Worm (Caenorhabditis elegans) whole organism, young adult: ENCODE measurements around the gene nspc-4.

ENCODE experiments used
- F23B12.7 ChIP-seq: sonication (generic microtip); optimal IDR thresholded peaks from 2 replicates; lab custom pipeline; 2017; ENCODE audit warnings: missing genetic modification characterization, mild to moderate bottlenecking, missing compliant biosample characterization, antibody characterized with exemption, moderate library complexity; ENCODE audit not compliant: insufficient read depth
- F33H1.4 ChIP-seq: fragments of 200-800 bp; sonication (Bioruptor generic); IDR thresholded peaks from 2 replicates; pipeline ENCODE4 v1.3.6; 2022; ENCODE audit warnings: missing genetic modification reagents, missing genetic modification characterization, missing compliant biosample characterization
- F37B4.10 ChIP-seq: fragments of 200-800 bp; sonication (Bioruptor generic); IDR thresholded peaks from 2 replicates; pipeline ENCODE4 v1.3.6; 2022; ENCODE audit warnings: missing genetic modification characterization, missing compliant biosample characterization
- F52B5.7 ChIP-seq: sonication (generic microtip); optimal IDR thresholded peaks from 2 replicates; lab custom pipeline; 2016; ENCODE audit warnings: mild to moderate bottlenecking, missing genetic modification characterization, missing compliant biosample characterization
- T07F8.4 ChIP-seq: sonication (generic microtip); optimal IDR thresholded peaks from 2 replicates; lab custom pipeline; 2016; ENCODE audit warnings: mild to moderate bottlenecking, missing genetic modification characterization, moderate library complexity, missing compliant biosample characterization
- Y56A3A.18 ChIP-seq: fragments of 200-800 bp; sonication (Bioruptor generic); IDR thresholded peaks from 2 replicates; pipeline ENCODE4 v1.3.6; 2022; ENCODE audit warnings: missing genetic modification reagents, missing genetic modification characterization, missing compliant biosample characterization
- aptf-3 ChIP-seq: fragments of 200-800 bp; sonication (Bioruptor generic); IDR thresholded peaks from 2 replicates; pipeline ENCODE4 v1.3.6; 2022; ENCODE audit warnings: missing genetic modification characterization, missing compliant biosample characterization
- dox-1 ChIP-seq: fragments of 200-800 bp; sonication (Bioruptor generic); IDR thresholded peaks from 2 replicates; pipeline ENCODE4 v1.3.6; 2022; ENCODE audit warnings: missing genetic modification reagents, missing genetic modification characterization, missing compliant biosample characterization
- hmg-20 ChIP-seq: fragments of 200-800 bp; sonication (Bioruptor generic); IDR thresholded peaks from 2 replicates; pipeline ENCODE4 v1.3.6; 2022; ENCODE audit warnings: missing genetic modification reagents, missing genetic modification characterization, missing compliant biosample characterization
- madf-3 ChIP-seq: fragments of 200-800 bp; sonication (Bioruptor generic); IDR thresholded peaks from 2 replicates; pipeline ENCODE4 v1.3.6; 2022; ENCODE audit warnings: missing genetic modification reagents, missing genetic modification characterization, missing compliant biosample characterization
- rpc-1 ChIP-seq, 2 experiments: fragments of 150-350 bp in 1 of 2; sonication (generic microtip) in 1 of 2; optimal IDR thresholded peaks; 2 replicates each; lab custom pipeline; 2014 to 2018; ENCODE audit warnings: missing biosample characterization in 1 of 2, missing genetic modification characterization in 1 of 2, missing genetic modification reagents in 1 of 2, missing genotype in 1 of 2
- snpc-1.3 ChIP-seq: sonication (generic microtip); optimal IDR thresholded peaks from 2 replicates; lab custom pipeline; 2017; ENCODE audit warnings: missing genetic modification characterization, mild to moderate bottlenecking, missing compliant biosample characterization, antibody characterized with exemption, moderate library complexity, missing genotype, missing genetic modification reagents; ENCODE audit not compliant: insufficient read depth
- snpc-4 ChIP-seq, 5 experiments: fragments of 150-350 bp in 1 of 5; sonication (generic microtip) in 4 of 5; optimal IDR thresholded peaks; 2 replicates each; lab custom pipeline; 2014 to 2018; ENCODE audit warnings: missing genetic modification characterization in 5 of 5, missing biosample characterization in 3 of 5, antibody characterized with exemption in 2 of 5, mild to moderate bottlenecking in 2 of 5, missing compliant biosample characterization in 2 of 5, missing genotype in 2 of 5, moderate library complexity in 2 of 5, missing genetic modification reagents in 1 of 5
- unc-62 ChIP-seq: fragments of 150-350 bp; optimal IDR thresholded peaks from 2 replicates; lab custom pipeline; 2014; ENCODE audit warnings: missing biosample characterization, missing genetic modification reagents, missing genetic modification characterization

- no peak for TF ChIP-seq dox-1 (GFP tag; lab: Robert Waterston, UW)
- TF ChIP-seq madf-3 = no peak
- TF ChIP-seq F37B4.10 (GFP tag; lab: Robert Waterston, UW) = no peak
- no peak for TF ChIP-seq F33H1.4
- no peak for TF ChIP-seq rpc-1 (optimal IDR thresholded peaks at IDR 0.05; lab: Kevin White, UChicago)
- TF ChIP-seq rpc-1 (tag; optimal IDR thresholded peaks at IDR 0.05; lab: Kevin White, UChicago) = no peak
- no peak for TF ChIP-seq aptf-3 (GFP tag; lab: Robert Waterston, UW)
- TF ChIP-seq unc-62 (GFP tag; lab: Kevin White, UChicago) = no peak
- TF ChIP-seq snpc-4 (GFP tag; optimal IDR thresholded peaks at IDR 0.05; lab: Kevin White, UChicago) = no peak
- TF ChIP-seq snpc-4 (tag; optimal IDR thresholded peaks at IDR 0.05; lab: Kevin White, UChicago) = no peak
- TF ChIP-seq F23B12.7 (tag; lab: Kevin White, UChicago) = no peak
- TF ChIP-seq T07F8.4 (tag; lab: Kevin White, UChicago) = no peak
- no peak for TF ChIP-seq hmg-20 (GFP tag; lab: Robert Waterston, UW)
- no peak for TF ChIP-seq F52B5.7 (tag; lab: Kevin White, UChicago)
- no peak for TF ChIP-seq Y56A3A.18
- no peak for TF ChIP-seq snpc-1.3 (tag; lab: Kevin White, UChicago)
These were observed 31.1 kb downstream of the nspc-4 start for ce11 chrX:8507053-8507452.
